Fruit fly (Drosophila melanogaster): ENCODE data around the gene tank.

- TF ChIP-seq CG8478 (optimal IDR thresholded peaks at IDR 0.05) (no peak), CTCF (optimal IDR thresholded peaks at IDR 0.05) (no peak)
Measured at dm6 chr2L:4806109-4806508, 31.7 kb downstream of the tank start.
